Fruit fly (Drosophila melanogaster) S2 (cell line): ENCODE measurements around the gene sunz.
A peak's percentile ranks its signal among the peaks of the same experiment; 100 is the strongest.

ENCODE experiments used
- CG8478 ChIP-seq: fragments of >200 bp; optimal IDR thresholded peaks from 2 replicates; lab custom pipeline; 2018
- CTCF ChIP-seq, 2 experiments: fragments of >200 bp; optimal IDR thresholded peaks; 2 replicates each; lab custom pipeline; 2018

DNA sequence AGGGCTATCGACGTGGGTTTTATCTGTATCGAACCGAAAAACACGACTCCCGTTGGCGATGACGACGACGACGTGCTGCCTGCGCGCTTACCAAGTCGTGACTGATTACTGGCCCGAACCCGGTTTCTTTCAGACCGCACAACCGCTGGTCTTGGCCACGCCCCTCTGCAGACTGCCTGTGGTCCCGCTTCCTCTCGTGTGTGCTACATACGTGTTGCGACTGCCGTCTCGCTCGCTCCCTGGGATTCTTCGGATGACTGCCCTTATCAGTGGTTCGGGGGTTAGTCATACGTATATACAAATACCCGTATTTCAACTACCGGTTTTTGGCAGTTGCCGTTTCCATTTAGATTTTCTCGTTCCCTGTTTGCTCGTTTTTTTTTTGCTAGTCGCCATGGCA lies 48.5 kb downstream of the sunz start, which contains the start of gene lab:
- no peak for TF ChIP-seq CG8478 (lab: Kevin White, UChicago)
- TF ChIP-seq CTCF (optimal IDR thresholded peaks at IDR 0.05; lab: Kevin White, UChicago) = peak in 1 of 2 experiments; percentile 18
